Fruit fly (Drosophila melanogaster): Measurements from ENCODE around the gene Cog4.

Cog4 gene

DNA sequence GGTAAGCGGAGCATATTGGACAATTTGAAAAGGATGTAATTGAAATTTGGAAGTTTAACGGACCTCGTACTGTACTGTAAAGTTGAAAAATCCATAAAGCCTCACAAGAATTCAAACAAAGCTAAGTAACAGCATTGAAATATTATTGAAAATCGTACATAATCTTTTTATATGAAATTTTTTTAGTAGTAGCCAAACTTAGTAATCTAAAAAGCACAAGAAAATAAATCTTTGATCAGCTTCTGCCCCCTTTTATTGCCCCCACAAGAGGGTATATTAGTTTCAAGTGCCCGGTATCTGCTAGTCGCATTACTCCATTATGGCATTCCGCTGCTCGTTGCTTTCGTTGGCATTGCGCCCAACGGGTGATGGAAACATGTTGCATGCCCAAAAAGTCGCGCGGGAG is 21.6 kb downstream of the Cog4 start:
- TF ChIP-seq Myc (optimal IDR thresholded peaks at IDR 0.05) (no peak), h (optimal IDR thresholded peaks at IDR 0.05) (no peak), Sin3A (optimal IDR thresholded peaks at IDR 0.05) (no peak), psq (optimal IDR thresholded peaks at IDR 0.05) (no peak), insv (optimal IDR thresholded peaks at IDR 0.05) (no peak), ttk (optimal IDR thresholded peaks at IDR 0.05) (no peak)

DNA sequence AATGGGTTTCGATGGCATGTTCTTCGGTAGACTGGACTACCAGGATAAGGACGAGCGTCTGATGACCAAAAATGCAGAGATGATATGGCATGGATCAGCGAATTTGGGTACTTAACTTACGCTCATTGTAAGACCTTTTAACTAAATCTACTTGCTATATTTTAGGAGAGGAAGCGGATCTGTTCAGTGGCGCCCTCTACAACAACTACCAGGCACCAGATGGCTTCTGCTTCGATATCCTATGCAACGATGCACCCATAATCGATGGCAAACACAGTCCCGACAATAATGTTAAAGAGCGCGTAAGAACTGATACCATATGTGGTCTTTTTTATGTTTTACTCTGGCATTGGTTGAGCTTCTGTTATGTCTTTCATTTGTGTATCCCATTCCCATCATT is 29.4 kb downstream of the Cog4 start:
- TF ChIP-seq Sin3A (optimal IDR thresholded peaks at IDR 0.05) = no peak
- TF ChIP-seq ttk (optimal IDR thresholded peaks at IDR 0.05) = no peak
- no peak for TF ChIP-seq h (optimal IDR thresholded peaks at IDR 0.05)
- no peak for TF ChIP-seq Myc (optimal IDR thresholded peaks at IDR 0.05)
- TF ChIP-seq psq (optimal IDR thresholded peaks at IDR 0.05) = no peak
- no peak for TF ChIP-seq insv (optimal IDR thresholded peaks at IDR 0.05)

DNA sequence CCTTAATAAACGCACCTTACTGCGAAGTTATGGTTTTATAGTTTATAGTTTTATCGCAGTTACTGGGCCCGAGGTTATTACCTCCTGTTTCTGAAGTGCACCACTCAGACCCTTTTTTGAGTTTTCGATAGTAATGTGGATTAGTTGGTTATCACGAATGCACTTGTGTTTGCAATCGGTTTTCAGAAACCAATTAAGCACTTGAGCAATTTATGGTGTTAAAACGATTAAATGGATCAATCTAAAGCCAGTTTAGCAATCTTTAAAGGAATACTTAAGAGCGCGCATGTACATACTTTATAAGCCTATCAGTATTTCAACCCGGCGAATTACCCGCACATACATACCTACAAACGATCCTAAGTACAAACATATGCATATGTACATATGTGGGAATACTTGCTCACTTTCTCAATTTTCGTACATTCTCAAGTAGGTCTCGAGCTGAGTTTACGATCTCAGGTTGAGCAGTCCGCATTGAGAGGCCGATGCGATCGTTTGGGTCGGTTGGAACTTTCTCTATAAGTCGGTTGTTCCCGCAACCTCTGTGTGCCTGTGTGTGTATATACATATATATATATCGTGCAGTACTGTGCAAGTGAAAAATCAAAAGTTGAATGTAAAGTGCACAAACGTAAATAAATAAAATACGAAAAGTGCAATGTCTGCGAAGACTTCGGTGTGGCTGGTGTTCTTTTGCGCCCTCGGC is 31.1 kb downstream of the Cog4 start, which contains the start of the genes LManI and LManII:
Gene LManI (minus strand): TSS at position 51 of the 709 bp plus-strand sequence.
Gene LManII (plus strand): TSS at position 468 of the 709 bp plus-strand sequence.
- TF ChIP-seq h (optimal IDR thresholded peaks at IDR 0.05) (no peak), Myc (optimal IDR thresholded peaks at IDR 0.05) (no peak), psq (optimal IDR thresholded peaks at IDR 0.05) (no peak), insv (optimal IDR thresholded peaks at IDR 0.05) (no peak), Sin3A (optimal IDR thresholded peaks at IDR 0.05) (no peak), ttk (optimal IDR thresholded peaks at IDR 0.05) (no peak)

DNA sequence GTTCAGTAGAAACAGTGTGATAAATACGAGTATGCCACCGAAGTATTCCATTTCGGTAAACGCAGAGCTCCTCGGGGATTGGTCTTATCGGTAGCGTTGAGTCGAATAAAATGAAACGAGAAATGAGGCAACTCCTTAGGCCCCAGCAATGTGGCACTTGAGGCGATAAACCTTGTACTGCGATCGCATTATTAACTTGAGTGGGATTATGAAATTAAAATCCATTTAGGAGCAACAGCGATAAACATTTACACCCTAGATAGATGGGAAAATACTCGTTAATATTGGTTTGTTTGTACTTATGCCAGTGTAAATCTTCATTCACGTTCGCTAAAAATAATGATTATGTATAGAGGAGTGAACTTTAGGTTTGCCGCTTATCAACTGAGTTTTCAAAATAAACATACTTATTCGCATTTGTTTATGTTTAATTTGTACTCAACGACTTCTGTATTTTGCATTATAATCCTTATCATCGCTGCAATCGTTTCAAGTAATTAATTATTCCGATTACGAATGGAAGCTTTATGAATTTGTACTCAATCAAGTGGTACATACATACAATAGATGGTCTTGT is 32.4 kb downstream of the Cog4 start:
- TF ChIP-seq psq (optimal IDR thresholded peaks at IDR 0.05) (no peak), insv (optimal IDR thresholded peaks at IDR 0.05) (no peak), ttk (optimal IDR thresholded peaks at IDR 0.05) (no peak), h (optimal IDR thresholded peaks at IDR 0.05) (no peak), Myc (optimal IDR thresholded peaks at IDR 0.05) (no peak), Sin3A (optimal IDR thresholded peaks at IDR 0.05) (no peak)

DNA sequence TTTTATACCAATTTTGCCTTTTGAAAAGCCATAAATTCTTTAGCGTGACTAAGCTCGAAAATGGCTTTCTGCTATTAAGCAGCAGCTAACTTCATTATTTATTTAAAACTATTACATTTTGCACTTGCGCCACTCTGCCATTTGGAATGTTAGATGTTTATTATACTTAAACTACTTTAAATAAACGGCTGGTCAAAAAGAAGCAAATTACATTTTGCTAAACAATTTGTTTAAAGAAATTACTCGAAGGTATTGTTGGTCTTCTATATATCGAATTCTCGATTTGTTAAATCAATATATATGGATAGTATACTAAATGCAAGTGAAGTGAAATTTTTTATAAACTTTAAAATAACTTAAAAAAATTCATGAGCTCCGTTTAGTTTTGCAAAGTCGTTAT is 36.1 kb downstream of the Cog4 start, which contains the start of gene ppk10:
Gene ppk10 (minus strand): TSS at position 101 of the 400 bp plus-strand sequence.
- no peak for TF ChIP-seq insv (optimal IDR thresholded peaks at IDR 0.05)
- TF ChIP-seq h (optimal IDR thresholded peaks at IDR 0.05) = no peak
- TF ChIP-seq Myc (optimal IDR thresholded peaks at IDR 0.05) = no peak
- no peak for TF ChIP-seq ttk (optimal IDR thresholded peaks at IDR 0.05)

DNA sequence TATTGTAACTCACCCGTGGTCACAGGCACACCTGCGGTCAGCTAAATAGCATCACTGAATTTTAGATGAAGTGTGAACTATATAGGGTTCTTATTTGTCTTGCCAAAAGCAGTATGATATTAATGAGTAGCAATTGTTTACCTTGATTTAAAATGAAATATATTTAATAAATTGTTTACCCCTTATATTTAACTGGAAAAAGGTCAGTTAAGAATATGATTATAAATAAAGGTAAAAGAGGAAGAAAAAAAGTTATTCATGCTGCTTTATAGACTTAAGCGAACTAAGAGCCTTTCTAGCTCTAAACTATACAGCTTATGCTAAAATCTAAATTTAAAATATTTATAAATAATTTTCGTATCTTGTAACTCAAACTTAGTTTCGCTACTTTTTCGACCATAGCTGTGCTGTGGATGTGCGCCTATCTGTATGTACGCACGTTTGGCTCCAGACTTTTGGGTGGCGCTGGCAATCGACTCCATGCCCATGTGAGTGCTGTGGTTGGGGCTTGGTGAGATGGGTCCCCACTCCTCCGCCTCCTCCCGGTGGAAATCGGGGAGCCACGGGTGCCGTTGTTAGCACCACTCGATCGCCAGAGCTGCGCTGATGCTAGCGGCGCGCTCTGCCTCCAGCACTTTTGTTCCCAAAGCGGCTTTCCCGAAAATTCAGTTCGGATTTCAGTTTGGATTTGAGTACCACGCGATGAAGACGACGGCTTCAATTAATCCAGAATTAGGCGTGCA is 46.2 kb downstream of the Cog4 start, which contains the start of gene loh:
Gene loh (plus strand): TSS at position 487 of the 743 bp plus-strand sequence.
- TF ChIP-seq psq (optimal IDR thresholded peaks at IDR 0.05) = no peak
- no peak for TF ChIP-seq h (optimal IDR thresholded peaks at IDR 0.05)
- no peak for TF ChIP-seq insv (optimal IDR thresholded peaks at IDR 0.05)
- TF ChIP-seq Sin3A (optimal IDR thresholded peaks at IDR 0.05) = no peak
- TF ChIP-seq Myc (optimal IDR thresholded peaks at IDR 0.05) = no peak
- no peak for TF ChIP-seq ttk (optimal IDR thresholded peaks at IDR 0.05)

DNA sequence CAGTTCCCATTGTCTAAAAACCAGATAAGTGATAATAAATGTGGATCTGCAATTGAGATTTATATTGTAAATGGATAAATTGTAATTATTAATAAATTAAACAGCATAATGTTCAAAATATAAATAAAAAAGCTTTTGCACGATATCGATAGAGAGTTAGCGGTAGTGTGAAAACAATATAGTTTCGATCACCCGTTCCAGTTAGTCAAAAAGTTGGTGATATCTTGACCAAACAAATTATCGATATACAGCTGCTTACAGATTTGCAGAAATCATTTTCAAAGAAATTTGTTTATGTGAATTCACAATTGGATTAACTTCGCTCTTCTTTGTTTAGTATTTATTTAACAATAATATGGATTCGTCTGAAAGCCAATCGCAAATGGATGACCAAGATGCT is 49.2 kb downstream of the Cog4 start, which contains the start of gene Nse4:
Gene Nse4 (plus strand): TSS at position 267 of the 400 bp plus-strand sequence.
- TF ChIP-seq Myc (optimal IDR thresholded peaks at IDR 0.05) = no peak
- no peak for TF ChIP-seq insv (optimal IDR thresholded peaks at IDR 0.05)
- no peak for TF ChIP-seq h (optimal IDR thresholded peaks at IDR 0.05)

DNA sequence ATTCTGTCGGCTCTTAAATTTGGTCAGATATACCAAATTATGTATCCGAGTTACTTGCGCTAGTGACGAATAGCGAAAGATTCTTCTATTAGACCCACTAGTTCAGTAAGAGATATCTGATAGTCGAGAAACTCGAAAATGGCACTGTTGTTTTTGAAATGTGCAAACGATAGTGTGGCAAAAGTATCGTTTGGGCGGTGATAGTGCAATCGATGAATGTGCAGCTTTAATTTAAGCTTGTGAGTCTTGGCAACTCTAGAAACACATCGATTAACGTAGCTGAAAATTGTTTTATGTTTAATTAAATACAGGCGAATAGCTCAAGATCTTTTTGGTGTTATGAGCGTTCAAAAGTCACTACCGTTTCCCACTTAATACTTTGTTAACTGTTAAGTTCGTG is 51.1 kb downstream of the Cog4 start, which contains the start of gene STUB1:
Gene STUB1 (plus strand): TSS at position 232 of the 400 bp plus-strand sequence.
- no peak for TF ChIP-seq Sin3A (optimal IDR thresholded peaks at IDR 0.05)
- TF ChIP-seq psq (optimal IDR thresholded peaks at IDR 0.05) = no peak
- TF ChIP-seq insv (optimal IDR thresholded peaks at IDR 0.05) = no peak
- no peak for TF ChIP-seq ttk (optimal IDR thresholded peaks at IDR 0.05)
- no peak for TF ChIP-seq Myc (optimal IDR thresholded peaks at IDR 0.05)
- TF ChIP-seq h (optimal IDR thresholded peaks at IDR 0.05) = no peak

DNA sequence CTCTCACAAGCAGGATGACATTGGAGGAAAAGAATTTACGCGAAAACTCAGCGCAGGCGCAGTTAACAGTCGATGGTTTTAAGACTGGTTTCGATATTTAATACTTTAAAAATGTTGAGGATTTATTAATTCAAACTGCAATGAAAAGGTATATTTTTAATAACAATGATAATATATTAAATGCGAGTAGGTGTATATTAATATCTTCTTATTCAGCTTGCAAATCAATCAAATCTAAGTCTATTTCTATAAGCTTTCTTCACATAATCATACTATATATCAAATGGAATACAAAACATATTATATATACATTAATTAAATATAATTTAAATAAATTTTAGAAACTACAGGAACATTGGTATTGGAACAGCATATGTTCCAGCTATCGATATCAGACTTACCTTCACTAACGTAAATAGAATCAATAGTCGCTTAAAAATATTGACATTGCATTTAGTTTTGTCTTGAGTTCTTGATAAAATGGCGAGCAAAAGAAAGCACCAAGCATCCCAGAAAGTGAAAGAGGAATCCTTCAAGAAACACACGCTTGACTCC is 52.7 kb downstream of the Cog4 start, which contains the start of the genes TBC1D16 and holn1:
Gene TBC1D16 (minus strand): TSS at position 51 of the 555 bp plus-strand sequence.
Gene holn1 (plus strand): TSS at position 390 of the 555 bp plus-strand sequence.
- TF ChIP-seq ttk (optimal IDR thresholded peaks at IDR 0.05) = no peak
- no peak for TF ChIP-seq Myc (optimal IDR thresholded peaks at IDR 0.05)
